Worm (Caenorhabditis elegans) whole organism, L3 larva: ENCODE results near the gene F49F1.9.
A peak's percentile ranks its signal among the peaks of the same experiment; 100 is the strongest.
"Not testable (repeated sequence)": the region's sequence is repeated elsewhere in the genome, so short reads cannot be mapped to it uniquely, and the experiment has no call there.

ENCODE experiments used
- aly-2 ChIP-seq: fragments of 150-350 bp; optimal IDR thresholded peaks from 2 replicates; lab custom pipeline; 2014; ENCODE audit warnings: missing biosample characterization, missing genetic modification characterization
- ceh-16 ChIP-seq: sonication (generic microtip); optimal IDR thresholded peaks from 2 replicates; lab custom pipeline; 2017; ENCODE audit warnings: missing biosample characterization, missing genetic modification characterization
- ceh-28 ChIP-seq: fragments of 150-350 bp; optimal IDR thresholded peaks from 2 replicates; lab custom pipeline; 2014; ENCODE audit warnings: missing biosample characterization, missing genetic modification reagents, missing genetic modification characterization
- ceh-82 ChIP-seq: fragments of 150-350 bp; optimal IDR thresholded peaks from 2 replicates; lab custom pipeline; 2014; ENCODE audit warnings: missing biosample characterization, missing genetic modification characterization
- ceh-9 ChIP-seq: sonication (generic microtip); optimal IDR thresholded peaks from 2 replicates; lab custom pipeline; 2018; ENCODE audit warnings: missing biosample characterization, missing genetic modification characterization
- egl-27 ChIP-seq: sonication (generic microtip); optimal IDR thresholded peaks from 4 replicates; lab custom pipeline; 2017; ENCODE audit warnings: missing biosample characterization, missing genetic modification reagents, missing genetic modification characterization
- egl-5 ChIP-seq: fragments of 150-350 bp; optimal IDR thresholded peaks from 2 replicates; lab custom pipeline; 2017; ENCODE audit warnings: missing biosample characterization, missing genetic modification reagents, missing genetic modification characterization, inconsistent platforms
- elt-1 ChIP-seq: fragments of 150-350 bp; optimal IDR thresholded peaks from 2 replicates; lab custom pipeline; 2014; ENCODE audit warnings: missing biosample characterization, missing genetic modification characterization
- elt-2 ChIP-seq: sonication (generic microtip); optimal IDR thresholded peaks from 2 replicates; lab custom pipeline; 2016; ENCODE audit warnings: missing genetic modification reagents, mild to moderate bottlenecking, missing genetic modification characterization, missing compliant biosample characterization
- elt-3 ChIP-seq, 3 experiments: fragments of 150-350 bp in 1 of 3; sonication (generic microtip) in 2 of 3; optimal IDR thresholded peaks; 2 replicates in 2 of 3; 4 replicates in 1 of 3; lab custom pipeline; 2014 to 2017; ENCODE audit warnings: missing biosample characterization in 3 of 3, missing genetic modification characterization in 3 of 3
- eor-1 ChIP-seq, 2 experiments: fragments of 150-350 bp; optimal IDR thresholded peaks; 2 replicates each; lab custom pipeline; 2014 to 2018; ENCODE audit warnings: missing biosample characterization in 2 of 2, missing genetic modification characterization in 2 of 2
- fkh-10 ChIP-seq: sonication (generic microtip); optimal IDR thresholded peaks from 2 replicates; lab custom pipeline; 2017; ENCODE audit warnings: missing biosample characterization, missing genetic modification reagents, missing genetic modification characterization
- fos-1 ChIP-seq: fragments of 150-350 bp; optimal IDR thresholded peaks from 2 replicates; lab custom pipeline; 2014; ENCODE audit warnings: missing biosample characterization, missing genetic modification characterization
- hmg-11 ChIP-seq: sonication (generic microtip); optimal IDR thresholded peaks from 2 replicates; lab custom pipeline; 2016; ENCODE audit warnings: missing genetic modification characterization, missing compliant biosample characterization
- jun-1 ChIP-seq: fragments of 150-350 bp; optimal IDR thresholded peaks from 2 replicates; lab custom pipeline; 2014; ENCODE audit warnings: missing biosample characterization, missing genetic modification reagents, missing genetic modification characterization
- lin-15B ChIP-seq: fragments of 150-350 bp; optimal IDR thresholded peaks from 2 replicates; lab custom pipeline; 2014; ENCODE audit warnings: missing biosample characterization, missing genetic modification characterization
- lin-39 ChIP-seq: fragments of 150-350 bp; optimal IDR thresholded peaks from 2 replicates; lab custom pipeline; 2018; ENCODE audit warnings: missing biosample characterization, missing genetic modification reagents, missing genetic modification characterization
- lsy-12 ChIP-seq: sonication (generic microtip); optimal IDR thresholded peaks from 2 replicates; lab custom pipeline; 2016; ENCODE audit warnings: mild to moderate bottlenecking, missing genetic modification characterization, missing compliant biosample characterization
- mdl-1 ChIP-seq: fragments of 150-350 bp; optimal IDR thresholded peaks from 2 replicates; lab custom pipeline; 2014; ENCODE audit warnings: missing biosample characterization, missing genetic modification characterization
- nhr-11 ChIP-seq: fragments of 150-350 bp; optimal IDR thresholded peaks from 2 replicates; lab custom pipeline; 2014; ENCODE audit warnings: missing biosample characterization, missing genetic modification characterization
- nhr-12 ChIP-seq: fragments of 150-350 bp; optimal IDR thresholded peaks from 2 replicates; lab custom pipeline; 2014; ENCODE audit warnings: missing biosample characterization, missing genetic modification characterization
- nhr-237 ChIP-seq: fragments of 150-350 bp; optimal IDR thresholded peaks from 2 replicates; lab custom pipeline; 2014; ENCODE audit warnings: missing biosample characterization, missing genetic modification characterization
- nhr-25 ChIP-seq: sonication (generic microtip); optimal IDR thresholded peaks from 2 replicates; lab custom pipeline; 2017; ENCODE audit warnings: missing biosample characterization, missing genetic modification characterization
- nhr-28 ChIP-seq: fragments of 150-350 bp; optimal IDR thresholded peaks from 2 replicates; lab custom pipeline; 2014; ENCODE audit warnings: missing biosample characterization, missing genetic modification characterization
- nhr-43 ChIP-seq: sonication (generic microtip); optimal IDR thresholded peaks from 2 replicates; lab custom pipeline; 2016; ENCODE audit warnings: mild to moderate bottlenecking, missing genetic modification characterization, missing compliant biosample characterization; ENCODE audit not compliant: poor library complexity, severe bottlenecking
- nhr-76 ChIP-seq: fragments of 150-350 bp; sonication (generic microtip); optimal IDR thresholded peaks from 5 replicates; lab custom pipeline; 2014; ENCODE audit warnings: missing biosample characterization, missing genetic modification characterization
- nhr-77 ChIP-seq: fragments of 150-350 bp; optimal IDR thresholded peaks from 2 replicates; lab custom pipeline; 2014; ENCODE audit warnings: missing biosample characterization, missing genetic modification characterization
- sea-2 ChIP-seq: fragments of 150-350 bp; sonication (generic microtip); optimal IDR thresholded peaks from 4 replicates; lab custom pipeline; 2014; ENCODE audit warnings: missing biosample characterization, missing genetic modification reagents, missing genetic modification characterization
- unc-39 ChIP-seq: sonication (generic microtip); optimal IDR thresholded peaks from 4 replicates; lab custom pipeline; 2017; ENCODE audit warnings: missing biosample characterization, missing genetic modification characterization
- unc-62 ChIP-seq: fragments of 150-350 bp; sonication (generic microtip); optimal IDR thresholded peaks from 4 replicates; lab custom pipeline; 2014; ENCODE audit warnings: missing biosample characterization, missing genetic modification reagents, missing genetic modification characterization

Gene F49F1.9

ce11 chrIV:4137472-4137871, at the start of gene F49F1.9:
F49F1.9 (minus strand) TSS chrIV:4137572.
- no peak for TF ChIP-seq mdl-1 (tag; lab: Kevin White, UChicago)
- TF ChIP-seq fos-1 (tag; lab: Kevin White, UChicago), result no peak
- no peak for TF ChIP-seq nhr-77
- TF ChIP-seq nhr-25 (tag; lab: Kevin White, UChicago), result no peak
- no peak for TF ChIP-seq nhr-237
- no peak for TF ChIP-seq elt-1 (tag; lab: Kevin White, UChicago)
- TF ChIP-seq nhr-76 (tag; lab: Kevin White, UChicago), result no peak
- no peak for TF ChIP-seq aly-2 (tag; lab: Kevin White, UChicago)
- no peak for TF ChIP-seq elt-3 (tag; optimal IDR thresholded peaks at IDR 0.05; lab: Kevin White, UChicago)
- no peak for TF ChIP-seq nhr-12 (tag; lab: Kevin White, UChicago)
- TF ChIP-seq lin-39, result no peak
- no peak for TF ChIP-seq fkh-10 (GFP tag; lab: Kevin White, UChicago)
- TF ChIP-seq ceh-82 (tag; lab: Kevin White, UChicago), result no peak

ce11 chrIV:4186099-4186498, 48.7 kb upstream of the F49F1.9 start, which contains the start of gene K08D10.11:
K08D10.11 (minus strand) TSS chrIV:4186199.
- TF ChIP-seq unc-39 (tag; lab: Kevin White, UChicago); egl-5; ceh-9: not testable (repeated sequence)

ce11 chrIV:4184767-4185166, 47.4 kb upstream of the F49F1.9 start:
- TF ChIP-seq lin-15B (tag; lab: Kevin White, UChicago), result peak; percentile 61
- TF ChIP-seq nhr-43 (tag; lab: Kevin White, UChicago), result peak; percentile 11

- no peak for TF ChIP-seq egl-27 (tag; lab: Kevin White, UChicago)
- no peak for TF ChIP-seq nhr-28 (tag; lab: Kevin White, UChicago)
- no peak for TF ChIP-seq jun-1 (tag; lab: Kevin White, UChicago)
- TF ChIP-seq fkh-10 (GFP tag; lab: Kevin White, UChicago), result no peak
- no peak for TF ChIP-seq ceh-28
- no peak for TF ChIP-seq ceh-16 (tag; lab: Kevin White, UChicago)
- TF ChIP-seq unc-39 (tag; lab: Kevin White, UChicago), result no peak
- TF ChIP-seq eor-1 (tag; optimal IDR thresholded peaks at IDR 0.05; lab: Kevin White, UChicago), result no peak
- no peak for TF ChIP-seq nhr-43 (tag; lab: Kevin White, UChicago)
- no peak for TF ChIP-seq nhr-76 (tag; lab: Kevin White, UChicago)
- TF ChIP-seq sea-2 (GFP tag; lab: Kevin White, UChicago), result no peak
- no peak for TF ChIP-seq unc-62 (GFP tag; lab: Kevin White, UChicago)
- TF ChIP-seq lin-15B (tag; lab: Kevin White, UChicago), result no peak
- no peak for TF ChIP-seq hmg-11 (tag; lab: Kevin White, UChicago)
- TF ChIP-seq lsy-12, result no peak
- TF ChIP-seq aly-2 (tag; lab: Kevin White, UChicago), result no peak
- TF ChIP-seq nhr-11 (tag; lab: Kevin White, UChicago), result no peak
- TF ChIP-seq ceh-82 (tag; lab: Kevin White, UChicago), result no peak
Measured at ce11 chrIV:4178424-4178823, 41.1 kb upstream of the F49F1.9 start, which contains the start of gene tsen-34. tsen-34 (plus strand) TSS chrIV:4178457.

- TF ChIP-seq jun-1 (tag; lab: Kevin White, UChicago) (no peak), lin-15B (tag; lab: Kevin White, UChicago) (peak; percentile 19)
Measured at ce11 chrIV:4177560-4177959, 40.2 kb upstream of the F49F1.9 start.

- TF ChIP-seq elt-2 (tag; lab: Kevin White, UChicago) (no peak), ceh-82 (tag; lab: Kevin White, UChicago) (no peak), nhr-77 (no peak), eor-1 (tag; optimal IDR thresholded peaks at IDR 0.05; lab: Kevin White, UChicago) (no peak), aly-2 (tag; lab: Kevin White, UChicago) (no peak)
- TF ChIP-seq, all 47 proteins: peak for 0
Measured at ce11 chrIV:4176659-4177058, 39.3 kb upstream of the F49F1.9 start.
